Worm (Caenorhabditis elegans) whole organism, L3 larva: ENCODE data around the gene Y37B11A.3.

ENCODE experiments used
- R02D3.7 ChIP-seq: fragments of 150-350 bp; optimal IDR thresholded peaks from 2 replicates; lab custom pipeline; 2014; ENCODE audit warnings: missing biosample characterization, missing genetic modification characterization
- nhr-76 ChIP-seq: fragments of 150-350 bp; sonication (generic microtip); optimal IDR thresholded peaks from 5 replicates; lab custom pipeline; 2014; ENCODE audit warnings: missing biosample characterization, missing genetic modification characterization
- pha-4 ChIP-seq: fragments of 150-350 bp; optimal IDR thresholded peaks from 2 replicates; lab custom pipeline; 2014; ENCODE audit warnings: missing biosample characterization, missing genetic modification reagents, missing genetic modification characterization
- snpc-4 ChIP-seq: fragments of 150-350 bp; optimal IDR thresholded peaks from 2 replicates; lab custom pipeline; 2014; ENCODE audit warnings: missing biosample characterization, missing genetic modification characterization

- TF ChIP-seq snpc-4 (tag; lab: Kevin White, UChicago) (no peak), R02D3.7 (tag; lab: Kevin White, UChicago) (no peak), pha-4 (tag; lab: Kevin White, UChicago) (no peak), nhr-76 (tag; lab: Kevin White, UChicago) (no peak)
These were observed 37.7 kb upstream of the Y37B11A.3 start for ce11 chrIII:5822816-5823215.
